Worm (Caenorhabditis elegans): ENCODE data around the gene eif-3.K.

DNA sequence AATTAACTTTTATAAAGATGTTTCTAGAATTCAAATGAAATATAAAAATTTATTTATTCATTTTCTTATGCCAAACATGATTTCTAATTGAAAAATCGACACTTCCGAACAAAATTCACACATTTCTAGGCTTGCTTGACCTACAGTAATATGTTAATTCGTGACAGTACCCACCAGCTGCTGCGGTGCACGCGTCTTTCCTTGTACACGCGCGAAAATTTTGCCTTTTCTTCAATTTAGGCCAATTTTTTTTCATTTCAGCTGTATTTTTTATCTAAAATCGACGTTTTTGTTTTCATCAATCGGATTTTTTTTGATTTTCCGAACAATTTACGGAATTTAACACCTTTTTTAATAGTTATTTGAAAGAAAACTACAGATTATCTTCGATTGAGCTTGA is 46.3 kb downstream of the eif-3.K start:
- TF ChIP-seq unc-62 (GFP tag; optimal IDR thresholded peaks at IDR 0.05) (no peak), ztf-26 (tag; optimal IDR thresholded peaks at IDR 0.05) (no peak), snpc-4 (GFP tag; optimal IDR thresholded peaks at IDR 0.05) (no peak), snpc-4 (tag; optimal IDR thresholded peaks at IDR 0.05) (peak in 1 of 4 experiments; percentile 55), fkh-3 (tag; optimal IDR thresholded peaks at IDR 0.05) (no peak), attf-3 (GFP tag; conservative IDR thresholded peaks at IDR 0.05) (peak; percentile 34; the same call in 1 of the 2 replicates), ama-1 (optimal IDR thresholded peaks at IDR 0.05) (no peak), ama-1 (GFP tag; optimal IDR thresholded peaks at IDR 0.05) (no peak), rec-8 (tag; optimal IDR thresholded peaks at IDR 0.05) (no peak), F33H1.4 (GFP tag; IDR thresholded peaks at IDR 0.05) (peak; percentile 92), sptf-2 (GFP tag; optimal IDR thresholded peaks at IDR 0.05) (no peak), ccch-3 (GFP tag; optimal IDR thresholded peaks at IDR 0.05) (no peak), F22D6.2 (tag; optimal IDR thresholded peaks at IDR 0.05) (no peak), pbrm-1 (GFP tag; IDR thresholded peaks at IDR 0.05) (peak; percentile 35; the same call in 1 of the 2 replicates), B0019.2 (GFP tag; conservative IDR thresholded peaks at IDR 0.05) (peak; percentile 66)

All from whole organism, young adult.